Worm (Caenorhabditis elegans): ENCODE data around the gene grl-9.

grl-9 gene

DNA sequence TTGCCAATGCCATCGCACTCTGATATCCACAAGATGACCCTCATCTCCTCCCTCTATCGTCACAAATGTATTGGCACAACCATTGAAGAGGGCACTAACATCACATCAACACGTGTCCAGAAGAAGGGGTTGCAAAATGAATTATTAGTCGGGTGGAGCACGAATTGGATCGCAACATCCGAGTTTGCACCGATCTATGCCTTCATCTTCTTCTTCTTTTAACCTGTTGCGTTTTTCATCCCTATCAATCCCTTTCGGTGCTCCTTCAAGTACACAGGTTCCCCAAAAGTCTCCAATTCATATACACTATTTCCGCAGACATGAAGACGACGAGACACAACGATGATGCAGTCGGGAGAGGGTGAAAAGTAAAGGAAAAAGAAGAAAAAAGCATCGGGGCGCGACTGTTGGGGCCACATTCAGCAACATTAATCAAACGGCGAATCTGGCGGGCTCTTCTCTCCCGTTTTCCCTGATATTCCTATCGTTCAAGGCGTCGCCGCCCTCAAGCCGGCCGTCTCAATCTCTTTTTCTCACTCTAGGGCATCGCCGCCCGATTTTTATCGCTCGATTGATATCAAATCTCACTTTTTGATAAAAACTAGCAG lies 20.1 kb upstream of the grl-9 start (continued):
- TF ChIP-seq ztf-11 (tag; optimal IDR thresholded peaks at IDR 0.05) = no peak
- TF ChIP-seq aly-2 (tag; optimal IDR thresholded peaks at IDR 0.05) = no peak
- TF ChIP-seq ceh-62 (tag; optimal IDR thresholded peaks at IDR 0.05) = no peak
- no peak for TF ChIP-seq skn-1 (tag; optimal IDR thresholded peaks at IDR 0.05)
- no peak for TF ChIP-seq nhr-111 (GFP tag; optimal IDR thresholded peaks at IDR 0.05)
- TF ChIP-seq vab-7 (GFP tag; IDR thresholded peaks at IDR 0.05) = no peak
- peak; percentile 13 for TF ChIP-seq mxl-3 (GFP tag; optimal IDR thresholded peaks at IDR 0.05)
- no peak for TF ChIP-seq hlh-30 (tag; optimal IDR thresholded peaks at IDR 0.05; ENCODE audit: insufficient read depth)
- TF ChIP-seq pqm-1 (tag; optimal IDR thresholded peaks at IDR 0.05) = no peak
- TF ChIP-seq ceh-44 (GFP tag; IDR thresholded peaks at IDR 0.05) = no peak
- TF ChIP-seq dmd-9 (GFP tag; IDR thresholded peaks at IDR 0.05) = no peak
- TF ChIP-seq F49E8.2 (tag; optimal IDR thresholded peaks at IDR 0.05; ENCODE audit: borderline replicate concordance) = no peak
- TF ChIP-seq T20F7.1 (GFP tag; optimal IDR thresholded peaks at IDR 0.05) = no peak
- TF ChIP-seq hlh-11 (tag; optimal IDR thresholded peaks at IDR 0.05) = peak; percentile 44
- no peak for TF ChIP-seq mep-1 (tag; optimal IDR thresholded peaks at IDR 0.05)
- TF ChIP-seq arid-1 (GFP tag; conservative IDR thresholded peaks at IDR 0.05) = no peak
- TF ChIP-seq snpc-4 (tag; optimal IDR thresholded peaks at IDR 0.05) = no peak
- 0 out of 2 replicates have a peak, but pooled peaks have one; percentile 11 for TF ChIP-seq set-16 (GFP tag; IDR thresholded peaks at IDR 0.05)
- TF ChIP-seq hif-1 (tag; optimal IDR thresholded peaks at IDR 0.05) = no peak
- no peak for TF ChIP-seq fkh-10 (GFP tag; optimal IDR thresholded peaks at IDR 0.05)
- TF ChIP-seq lsy-2 (tag; optimal IDR thresholded peaks at IDR 0.05) = peak in 1 of 2 experiments; percentile 6
- TF ChIP-seq madf-9 (GFP tag; conservative IDR thresholded peaks at IDR 0.05) = no peak
- no peak for TF ChIP-seq snpc-1.2 (GFP tag; IDR thresholded peaks at IDR 0.05)
- TF ChIP-seq F10B5.3 (tag; optimal IDR thresholded peaks at IDR 0.05) = no peak
- no peak for TF ChIP-seq nhr-28 (tag; optimal IDR thresholded peaks at IDR 0.05)
- no peak for TF ChIP-seq lim-7 (GFP tag; IDR thresholded peaks at IDR 0.05)
- no peak for TF ChIP-seq rbr-2 (tag; optimal IDR thresholded peaks at IDR 0.05)
- no peak for TF ChIP-seq zag-1 (tag; optimal IDR thresholded peaks at IDR 0.05)
- no peak for TF ChIP-seq daf-8 (GFP tag; IDR thresholded peaks at IDR 0.05)
- no peak for TF ChIP-seq unc-130 (GFP tag; optimal IDR thresholded peaks at IDR 0.05)
- TF ChIP-seq ces-1 (GFP tag; optimal IDR thresholded peaks at IDR 0.05) = no peak

DNA sequence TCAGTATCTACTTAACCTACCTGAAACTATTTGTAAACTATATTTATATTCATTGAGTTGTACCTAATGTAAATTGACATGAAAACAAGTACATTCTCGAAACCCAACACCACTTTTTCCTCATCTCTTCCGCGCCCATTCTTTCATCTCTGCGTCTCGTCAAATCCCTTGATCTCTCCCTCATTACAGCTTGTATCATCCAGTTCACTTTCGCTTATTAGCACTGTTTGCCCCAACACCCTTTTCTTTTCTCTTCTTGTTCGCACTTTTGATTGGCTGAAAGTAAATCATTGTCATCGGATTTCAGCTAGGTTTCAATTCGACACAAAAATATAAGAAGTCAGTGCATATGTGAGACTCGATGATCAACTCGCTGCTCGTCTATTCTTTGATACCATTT lies 13.3 kb upstream of the grl-9 start, which contains the start of gene T25F10.3:
Gene T25F10.3 (plus strand): TSS at position 308 of the 400 bp plus-strand sequence.
- no peak for TF ChIP-seq nhr-48 (tag; optimal IDR thresholded peaks at IDR 0.05)
- TF ChIP-seq ceh-44 (GFP tag; IDR thresholded peaks at IDR 0.05) = no peak

DNA sequence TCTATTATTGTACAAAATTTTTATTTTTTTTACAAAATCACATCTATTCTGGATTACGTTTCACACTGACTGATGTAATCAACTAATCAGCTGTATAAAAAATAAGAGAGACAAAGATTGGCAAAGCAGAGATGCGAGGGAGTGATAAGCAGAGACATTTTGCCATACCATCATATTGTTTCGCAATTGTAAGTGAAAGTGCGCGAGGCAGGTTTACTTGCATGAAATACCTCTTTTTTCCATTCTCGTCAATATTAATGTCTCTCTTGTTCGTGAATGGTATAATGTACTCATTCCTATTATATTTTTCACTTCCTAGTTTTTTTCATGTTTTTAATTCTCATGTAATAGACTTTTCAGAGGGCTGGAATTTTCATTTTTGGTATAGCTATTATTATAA lies 5.4 kb upstream of the grl-9 start:
- TF ChIP-seq nhr-10 (tag; optimal IDR thresholded peaks at IDR 0.05) (no peak), daf-16 (GFP tag; optimal IDR thresholded peaks at IDR 0.05) (no peak), daf-16 (tag; optimal IDR thresholded peaks at IDR 0.05) (no peak), ztf-7 (tag; optimal IDR thresholded peaks at IDR 0.05) (no peak), mxl-3 (GFP tag; optimal IDR thresholded peaks at IDR 0.05) (no peak), vab-7 (GFP tag; IDR thresholded peaks at IDR 0.05) (no peak), aly-2 (tag; optimal IDR thresholded peaks at IDR 0.05) (no peak), madf-5 (GFP tag; IDR thresholded peaks at IDR 0.05) (no peak), mxl-2 (GFP tag; conservative IDR thresholded peaks at IDR 0.05) (no peak), fos-1 (tag; optimal IDR thresholded peaks at IDR 0.05) (no peak), nhr-111 (GFP tag; optimal IDR thresholded peaks at IDR 0.05) (no peak), ces-1 (GFP tag; optimal IDR thresholded peaks at IDR 0.05) (no peak), saeg-2 (GFP tag; IDR thresholded peaks at IDR 0.05) (no peak), tra-1 (GFP tag; IDR thresholded peaks at IDR 0.05) (no peak), egl-43 (GFP tag; IDR thresholded peaks at IDR 0.05) (no peak), zfp-2 (tag; optimal IDR thresholded peaks at IDR 0.05) (no peak), nhr-77 (tag; optimal IDR thresholded peaks at IDR 0.05) (no peak), hlh-11 (tag; optimal IDR thresholded peaks at IDR 0.05) (peak; percentile 14), mes-2 (tag; optimal IDR thresholded peaks at IDR 0.05; ENCODE audit: poor library complexity, severe bottlenecking) (no peak), T26A8.4 (GFP tag; IDR thresholded peaks at IDR 0.05) (no peak), ceh-44 (GFP tag; IDR thresholded peaks at IDR 0.05) (no peak), Y75B8A.6 (GFP tag; IDR thresholded peaks at IDR 0.05) (no peak), lin-13 (GFP tag; optimal IDR thresholded peaks at IDR 0.05) (no peak), F37D6.2 (tag; optimal IDR thresholded peaks at IDR 0.05) (no peak), nhr-48 (tag; optimal IDR thresholded peaks at IDR 0.05) (peak; percentile 34)
